Worm (Caenorhabditis elegans) whole organism, L3 larva: ENCODE data around the gene fic-1.

Source experiments
- ZK546.5 ChIP-seq: sonication (generic microtip); optimal IDR thresholded peaks from 2 replicates; lab custom pipeline; 2017; ENCODE audit warnings: missing biosample characterization, missing genetic modification characterization
- aly-2 ChIP-seq: fragments of 150-350 bp; optimal IDR thresholded peaks from 2 replicates; lab custom pipeline; 2014; ENCODE audit warnings: missing biosample characterization, missing genetic modification characterization
- ama-1 ChIP-seq: fragments of 150-350 bp; optimal IDR thresholded peaks from 2 replicates; lab custom pipeline; 2018
- ceh-16 ChIP-seq: sonication (generic microtip); optimal IDR thresholded peaks from 2 replicates; lab custom pipeline; 2017; ENCODE audit warnings: missing biosample characterization, missing genetic modification characterization
- ceh-28 ChIP-seq: fragments of 150-350 bp; optimal IDR thresholded peaks from 2 replicates; lab custom pipeline; 2014; ENCODE audit warnings: missing biosample characterization, missing genetic modification reagents, missing genetic modification characterization
- ceh-82 ChIP-seq: fragments of 150-350 bp; optimal IDR thresholded peaks from 2 replicates; lab custom pipeline; 2014; ENCODE audit warnings: missing biosample characterization, missing genetic modification characterization
- ceh-9 ChIP-seq: sonication (generic microtip); optimal IDR thresholded peaks from 2 replicates; lab custom pipeline; 2018; ENCODE audit warnings: missing biosample characterization, missing genetic modification characterization
- daf-12 ChIP-seq: fragments of 150-350 bp; optimal IDR thresholded peaks from 2 replicates; lab custom pipeline; 2014; ENCODE audit warnings: missing biosample characterization, missing genetic modification reagents, missing genetic modification characterization
- egl-27 ChIP-seq: sonication (generic microtip); optimal IDR thresholded peaks from 4 replicates; lab custom pipeline; 2017; ENCODE audit warnings: missing biosample characterization, missing genetic modification reagents, missing genetic modification characterization
- elt-1 ChIP-seq: fragments of 150-350 bp; optimal IDR thresholded peaks from 2 replicates; lab custom pipeline; 2014; ENCODE audit warnings: missing biosample characterization, missing genetic modification characterization
- elt-2 ChIP-seq: sonication (generic microtip); optimal IDR thresholded peaks from 2 replicates; lab custom pipeline; 2016; ENCODE audit warnings: missing genetic modification reagents, mild to moderate bottlenecking, missing genetic modification characterization, missing compliant biosample characterization
- elt-3 ChIP-seq, 3 experiments: fragments of 150-350 bp in 1 of 3; sonication (generic microtip) in 2 of 3; optimal IDR thresholded peaks; 2 replicates in 2 of 3; 4 replicates in 1 of 3; lab custom pipeline; 2014 to 2017; ENCODE audit warnings: missing biosample characterization in 3 of 3, missing genetic modification characterization in 3 of 3
- eor-1 ChIP-seq, 2 experiments: fragments of 150-350 bp; optimal IDR thresholded peaks; 2 replicates each; lab custom pipeline; 2014 to 2018; ENCODE audit warnings: missing biosample characterization in 2 of 2, missing genetic modification characterization in 2 of 2
- fkh-2 ChIP-seq: fragments of 150-350 bp; optimal IDR thresholded peaks from 2 replicates; lab custom pipeline; 2014; ENCODE audit warnings: missing biosample characterization, missing genetic modification reagents, missing genetic modification characterization
- fos-1 ChIP-seq: fragments of 150-350 bp; optimal IDR thresholded peaks from 2 replicates; lab custom pipeline; 2014; ENCODE audit warnings: missing biosample characterization, missing genetic modification characterization
- hmg-11 ChIP-seq: sonication (generic microtip); optimal IDR thresholded peaks from 2 replicates; lab custom pipeline; 2016; ENCODE audit warnings: missing genetic modification characterization, missing compliant biosample characterization
- jun-1 ChIP-seq: fragments of 150-350 bp; optimal IDR thresholded peaks from 2 replicates; lab custom pipeline; 2014; ENCODE audit warnings: missing biosample characterization, missing genetic modification reagents, missing genetic modification characterization
- lin-15B ChIP-seq: fragments of 150-350 bp; optimal IDR thresholded peaks from 2 replicates; lab custom pipeline; 2014; ENCODE audit warnings: missing biosample characterization, missing genetic modification characterization
- lin-39 ChIP-seq: fragments of 150-350 bp; optimal IDR thresholded peaks from 2 replicates; lab custom pipeline; 2018; ENCODE audit warnings: missing biosample characterization, missing genetic modification reagents, missing genetic modification characterization
- lsy-12 ChIP-seq: sonication (generic microtip); optimal IDR thresholded peaks from 2 replicates; lab custom pipeline; 2016; ENCODE audit warnings: mild to moderate bottlenecking, missing genetic modification characterization, missing compliant biosample characterization
- mdl-1 ChIP-seq: fragments of 150-350 bp; optimal IDR thresholded peaks from 2 replicates; lab custom pipeline; 2014; ENCODE audit warnings: missing biosample characterization, missing genetic modification characterization
- mml-1 ChIP-seq: fragments of 150-350 bp; sonication (generic microtip); optimal IDR thresholded peaks from 3 replicates; lab custom pipeline; 2014; ENCODE audit warnings: missing biosample characterization, missing genetic modification characterization
- nfya-1 ChIP-seq: sonication (generic microtip); optimal IDR thresholded peaks from 2 replicates; lab custom pipeline; 2017; ENCODE audit warnings: missing genetic modification characterization, mild to moderate bottlenecking, missing compliant biosample characterization, antibody characterized with exemption, moderate library complexity; ENCODE audit not compliant: insufficient read depth
- nhr-11 ChIP-seq: fragments of 150-350 bp; optimal IDR thresholded peaks from 2 replicates; lab custom pipeline; 2014; ENCODE audit warnings: missing biosample characterization, missing genetic modification characterization
- nhr-28 ChIP-seq: fragments of 150-350 bp; optimal IDR thresholded peaks from 2 replicates; lab custom pipeline; 2014; ENCODE audit warnings: missing biosample characterization, missing genetic modification characterization
- nhr-67 ChIP-seq: fragments of 150-350 bp; optimal IDR thresholded peaks from 2 replicates; lab custom pipeline; 2014; ENCODE audit warnings: missing biosample characterization, missing genetic modification characterization
- nhr-76 ChIP-seq: fragments of 150-350 bp; sonication (generic microtip); optimal IDR thresholded peaks from 5 replicates; lab custom pipeline; 2014; ENCODE audit warnings: missing biosample characterization, missing genetic modification characterization
- nhr-77 ChIP-seq: fragments of 150-350 bp; optimal IDR thresholded peaks from 2 replicates; lab custom pipeline; 2014; ENCODE audit warnings: missing biosample characterization, missing genetic modification characterization
- pha-4 ChIP-seq: fragments of 150-350 bp; optimal IDR thresholded peaks from 2 replicates; lab custom pipeline; 2014; ENCODE audit warnings: missing biosample characterization, missing genetic modification reagents, missing genetic modification characterization
- pqm-1 ChIP-seq: fragments of 150-350 bp; optimal IDR thresholded peaks from 2 replicates; lab custom pipeline; 2017; ENCODE audit warnings: missing biosample characterization, missing genetic modification characterization, inconsistent platforms
- sea-2 ChIP-seq: fragments of 150-350 bp; sonication (generic microtip); optimal IDR thresholded peaks from 4 replicates; lab custom pipeline; 2014; ENCODE audit warnings: missing biosample characterization, missing genetic modification reagents, missing genetic modification characterization
- skn-1 ChIP-seq: fragments of 150-350 bp; optimal IDR thresholded peaks from 2 replicates; lab custom pipeline; 2014; ENCODE audit warnings: missing biosample characterization, missing genetic modification characterization
- tbx-2 ChIP-seq: sonication (generic microtip); optimal IDR thresholded peaks from 2 replicates; lab custom pipeline; 2016; ENCODE audit warnings: mild to moderate bottlenecking, missing genetic modification characterization, missing compliant biosample characterization
- unc-39 ChIP-seq: sonication (generic microtip); optimal IDR thresholded peaks from 4 replicates; lab custom pipeline; 2017; ENCODE audit warnings: missing biosample characterization, missing genetic modification characterization
- unc-62 ChIP-seq: fragments of 150-350 bp; sonication (generic microtip); optimal IDR thresholded peaks from 4 replicates; lab custom pipeline; 2014; ENCODE audit warnings: missing biosample characterization, missing genetic modification reagents, missing genetic modification characterization
- zag-1 ChIP-seq: fragments of 150-350 bp; optimal IDR thresholded peaks from 2 replicates; lab custom pipeline; 2014; ENCODE audit warnings: missing biosample characterization, missing genetic modification characterization
- ztf-11 ChIP-seq: fragments of 150-350 bp; optimal IDR thresholded peaks from 2 replicates; lab custom pipeline; 2014; ENCODE audit warnings: missing biosample characterization, missing genetic modification characterization
- ztf-4 ChIP-seq: fragments of 150-350 bp; optimal IDR thresholded peaks from 2 replicates; lab custom pipeline; 2014; ENCODE audit warnings: missing biosample characterization, missing genetic modification characterization

The fic-1 gene

DNA sequence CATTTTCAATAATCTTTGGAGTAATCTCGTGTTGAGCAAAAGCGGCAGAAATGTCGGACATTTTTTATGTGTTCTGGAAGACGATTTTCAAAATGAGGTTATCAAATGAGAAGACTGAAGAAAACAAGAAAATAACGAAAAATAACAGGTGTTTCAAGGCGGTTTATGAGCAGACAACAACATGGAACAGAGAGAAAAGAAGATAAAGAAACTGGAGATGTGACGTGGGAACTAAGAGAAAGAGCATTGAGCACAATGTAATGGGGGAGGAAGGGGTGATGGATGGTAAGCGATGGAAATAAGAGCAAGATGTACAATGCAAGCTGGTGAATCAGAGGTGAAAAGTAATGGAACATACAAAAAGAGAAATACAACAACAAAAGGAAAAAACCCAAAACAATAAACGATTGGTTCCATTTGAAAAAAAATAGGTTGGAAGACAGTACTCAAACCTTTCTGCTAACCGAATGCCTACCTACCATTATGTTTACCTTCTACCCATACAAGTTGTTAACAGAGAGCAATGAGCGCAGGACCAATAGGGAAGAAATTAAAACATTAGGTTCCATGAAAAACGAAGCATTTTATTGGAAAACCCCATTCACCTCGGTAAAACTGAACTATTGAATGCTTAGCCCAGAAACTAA is 20.5 kb downstream of the fic-1 start, which contains the start of gene Y69E1A.5:
Gene Y69E1A.5, minus strand, starts transcription at position 73 of the 647 bp plus-strand sequence.
- no peak for TF ChIP-seq daf-12 (tag; lab: Kevin White, UChicago)
- TF ChIP-seq egl-27 (tag; lab: Kevin White, UChicago), result no peak
- no peak for TF ChIP-seq ztf-4
- TF ChIP-seq lsy-12 (tag; lab: Kevin White, UChicago), result no peak
- TF ChIP-seq lin-15B (tag; lab: Kevin White, UChicago), result no peak
- TF ChIP-seq eor-1 (tag; optimal IDR thresholded peaks at IDR 0.05; lab: Kevin White, UChicago), result no peak
- TF ChIP-seq unc-62 (GFP tag; lab: Kevin White, UChicago), result no peak
- TF ChIP-seq unc-39 (tag; lab: Kevin White, UChicago), result no peak
- no peak for TF ChIP-seq ama-1
- no peak for TF ChIP-seq ceh-28 (tag; lab: Kevin White, UChicago)
- no peak for TF ChIP-seq pqm-1 (tag; lab: Kevin White, UChicago)
- TF ChIP-seq nhr-76 (tag; lab: Kevin White, UChicago), result no peak
- no peak for TF ChIP-seq skn-1 (tag; lab: Kevin White, UChicago)
- no peak for TF ChIP-seq ceh-9 (tag; lab: Kevin White, UChicago)
- TF ChIP-seq ZK546.5 (tag; lab: Kevin White, UChicago), result no peak
- TF ChIP-seq fos-1 (tag; lab: Kevin White, UChicago), result no peak
- TF ChIP-seq sea-2 (GFP tag; lab: Kevin White, UChicago), result no peak
- TF ChIP-seq mml-1 (tag; lab: Kevin White, UChicago), result no peak

DNA sequence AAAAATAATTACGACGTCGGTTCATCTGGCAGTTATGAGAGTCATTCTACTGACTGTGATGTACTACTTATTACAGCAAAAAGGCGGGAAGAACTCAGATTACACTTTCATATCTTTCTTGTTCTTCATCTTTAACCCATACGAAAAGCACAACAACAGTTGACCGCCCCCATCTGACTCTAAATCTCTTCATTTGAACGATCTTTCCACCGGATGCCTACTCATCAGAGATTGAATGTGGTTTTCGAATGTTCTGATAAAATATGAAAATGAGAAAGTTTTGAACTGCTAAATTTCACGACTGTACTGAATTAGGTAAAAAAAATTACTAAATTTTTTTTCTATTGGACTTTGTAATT is 21.0 kb downstream of the fic-1 start, which contains the start of gene sri-19:
Gene sri-19, plus strand, starts transcription at position 143 of the 359 bp plus-strand sequence.
- no peak for TF ChIP-seq ZK546.5 (tag; lab: Kevin White, UChicago)
- TF ChIP-seq hmg-11, result no peak
- no peak for TF ChIP-seq nfya-1 (tag; lab: Kevin White, UChicago)
- TF ChIP-seq mdl-1 (tag; lab: Kevin White, UChicago), result no peak
- no peak for TF ChIP-seq fkh-2 (tag; lab: Kevin White, UChicago)
- no peak for TF ChIP-seq nhr-76 (tag; lab: Kevin White, UChicago)
- TF ChIP-seq lsy-12 (tag; lab: Kevin White, UChicago), result no peak
- TF ChIP-seq zag-1, result no peak
- no peak for TF ChIP-seq ceh-82 (tag; lab: Kevin White, UChicago)
- TF ChIP-seq elt-3 (tag; optimal IDR thresholded peaks at IDR 0.05; lab: Kevin White, UChicago), result no peak
- TF ChIP-seq lin-39, result no peak
- no peak for TF ChIP-seq skn-1 (tag; lab: Kevin White, UChicago)
- TF ChIP-seq ztf-11 (tag; lab: Kevin White, UChicago), result no peak
- no peak for TF ChIP-seq unc-62 (GFP tag; lab: Kevin White, UChicago)
- no peak for TF ChIP-seq nhr-11 (tag; lab: Kevin White, UChicago)

ce11 chrIV:10964688-10965087 is 27.4 kb downstream of the fic-1 start:
- peak; percentile 24 for TF ChIP-seq pha-4 (tag; lab: Kevin White, UChicago)
- no peak for TF ChIP-seq ceh-82 (tag; lab: Kevin White, UChicago)
- no peak for TF ChIP-seq ceh-9 (tag; lab: Kevin White, UChicago)
- peak; percentile 69 for TF ChIP-seq elt-2 (tag; lab: Kevin White, UChicago)
- peak; percentile 45 for TF ChIP-seq pqm-1 (tag; lab: Kevin White, UChicago)

ce11 chrIV:10966359-10966758 is 29.1 kb downstream of the fic-1 start, which contains the start of the genes aqp-3 and Y69E1A.8:
aqp-3 (minus strand) TSS chrIV:10966459.
Y69E1A.8 (plus strand) TSS chrIV:10966604.
- no peak for TF ChIP-seq hmg-11
- no peak for TF ChIP-seq ama-1
- TF ChIP-seq elt-2 (tag; lab: Kevin White, UChicago), result no peak
- TF ChIP-seq lsy-12 (tag; lab: Kevin White, UChicago), result no peak
- TF ChIP-seq elt-1, result no peak
- TF ChIP-seq tbx-2, result no peak
- no peak for TF ChIP-seq nhr-77 (tag; lab: Kevin White, UChicago)
- TF ChIP-seq fos-1 (tag; lab: Kevin White, UChicago), result no peak
- no peak for TF ChIP-seq nhr-67 (tag; lab: Kevin White, UChicago)
- no peak for TF ChIP-seq lin-15B (tag; lab: Kevin White, UChicago)
- no peak for TF ChIP-seq aly-2 (tag; lab: Kevin White, UChicago)
- TF ChIP-seq ceh-82 (tag; lab: Kevin White, UChicago), result no peak
- no peak for TF ChIP-seq skn-1 (tag; lab: Kevin White, UChicago)
- no peak for TF ChIP-seq jun-1 (tag; lab: Kevin White, UChicago)
- TF ChIP-seq ceh-28 (tag; lab: Kevin White, UChicago), result no peak
- no peak for TF ChIP-seq ceh-9 (tag; lab: Kevin White, UChicago)
- no peak for TF ChIP-seq ceh-16 (tag; lab: Kevin White, UChicago)
- no peak for TF ChIP-seq pha-4 (tag; lab: Kevin White, UChicago)
- no peak for TF ChIP-seq nhr-28 (tag; lab: Kevin White, UChicago)
